Worm (Caenorhabditis elegans) whole organism, late embryonic: Measurements from ENCODE around the gene T14G8.4.

Experiments used
- T23F11.4 ChIP-seq: fragments of 200-800 bp; sonication (Bioruptor generic); optimal IDR thresholded peaks from 2 replicates; lab custom pipeline; 2018; ENCODE audit warnings: mild to moderate bottlenecking, missing genetic modification characterization, missing compliant biosample characterization
- ama-1 ChIP-seq: fragments of 150-350 bp; optimal IDR thresholded peaks from 2 replicates; lab custom pipeline; 2014
- ceh-19 ChIP-seq: fragments of 200-800 bp; sonication (Bioruptor generic); optimal IDR thresholded peaks from 2 replicates; lab custom pipeline; 2018; ENCODE audit warnings: mild to moderate bottlenecking, missing genetic modification characterization, missing compliant biosample characterization
- ceh-22 ChIP-seq: sonication (generic microtip); optimal IDR thresholded peaks from 2 replicates; lab custom pipeline; 2017; ENCODE audit warnings: missing biosample characterization, missing genetic modification characterization
- eyg-1 ChIP-seq: sonication (generic microtip); optimal IDR thresholded peaks from 2 replicates; lab custom pipeline; 2016; ENCODE audit warnings: missing genotype, missing genetic modification characterization, missing compliant biosample characterization
- fax-1 ChIP-seq: sonication (generic microtip); optimal IDR thresholded peaks from 2 replicates; lab custom pipeline; 2016; ENCODE audit warnings: missing genotype, missing genetic modification characterization, missing compliant biosample characterization
- lim-6 ChIP-seq: sonication (generic microtip); optimal IDR thresholded peaks from 2 replicates; lab custom pipeline; 2016; ENCODE audit warnings: missing genetic modification characterization, missing compliant biosample characterization
- nhr-11 ChIP-seq: fragments of 150-350 bp; optimal IDR thresholded peaks from 2 replicates; lab custom pipeline; 2014; ENCODE audit warnings: missing biosample characterization, missing genetic modification characterization
- pag-3 ChIP-seq: sonication (generic microtip); optimal IDR thresholded peaks from 2 replicates; lab custom pipeline; 2016; ENCODE audit warnings: missing compliant biosample characterization, missing genetic modification characterization, borderline replicate concordance
- pha-4 ChIP-seq: fragments of 150-350 bp; optimal IDR thresholded peaks from 2 replicates; lab custom pipeline; 2018; ENCODE audit warnings: missing biosample characterization, missing genetic modification reagents, missing genetic modification characterization
- pqm-1 ChIP-seq: sonication (generic microtip); optimal IDR thresholded peaks from 2 replicates; lab custom pipeline; 2016; ENCODE audit warnings: missing genetic modification characterization, missing compliant biosample characterization
- pros-1 ChIP-seq: fragments of 150-350 bp; optimal IDR thresholded peaks from 2 replicates; lab custom pipeline; 2014; ENCODE audit warnings: missing biosample characterization, missing genetic modification reagents, missing genetic modification characterization
- rnt-1 ChIP-seq: sonication (generic microtip); optimal IDR thresholded peaks from 2 replicates; lab custom pipeline; 2016; ENCODE audit warnings: missing genetic modification characterization, missing compliant biosample characterization
- tbx-2 ChIP-seq: sonication (generic microtip); optimal IDR thresholded peaks from 2 replicates; lab custom pipeline; 2016; ENCODE audit warnings: missing genetic modification characterization, missing compliant biosample characterization

ce11 chrX:12863262-12863661 is 434 bp downstream of the T14G8.4 start:
- TF ChIP-seq lim-6 (tag; lab: Kevin White, UChicago) (no peak), ceh-19 (GFP tag; lab: Kevin White, UChicago) (no peak), nhr-11 (tag; lab: Kevin White, UChicago) (no peak), pha-4 (tag; lab: Kevin White, UChicago) (no peak), pqm-1 (tag; lab: Kevin White, UChicago) (no peak), ceh-22 (tag; lab: Kevin White, UChicago) (no peak), T23F11.4 (GFP tag; lab: Kevin White, UChicago) (no peak), pros-1 (tag; lab: Kevin White, UChicago) (no peak), tbx-2 (tag; lab: Kevin White, UChicago) (no peak), fax-1 (tag; lab: Kevin White, UChicago) (no peak), eyg-1 (tag; lab: Kevin White, UChicago) (no peak), pag-3 (tag; lab: Kevin White, UChicago) (no peak), ama-1 (lab: Kevin White, UChicago) (no peak), rnt-1 (tag; lab: Kevin White, UChicago) (no peak)
